Fruit fly (Drosophila melanogaster) whole organism, embryonic: ENCODE results near the gene CG9760.

ENCODE experiments used
- Ada2b ChIP-seq: fragments of 200-800 bp; sonication (Bioruptor generic); IDR thresholded peaks from 2 replicates; pipeline ENCODE4 v1.3.6; 2022; ENCODE audit warnings: missing biosample characterization, missing genetic modification characterization
- Atf3 ChIP-seq: fragments of 200-800 bp; sonication (Bioruptor generic); optimal IDR thresholded peaks from 3 replicates; lab custom pipeline; 2016; ENCODE audit warnings: missing biosample characterization, missing genetic modification characterization
- Atf6 ChIP-seq: fragments of 200-800 bp; sonication (Bioruptor generic); IDR thresholded peaks from 2 replicates; pipeline ENCODE4 v1.3.6; 2022; ENCODE audit warnings: missing biosample characterization, missing genetic modification characterization
- B-H2 ChIP-seq: fragments of 200-800 bp; sonication (Bioruptor generic); optimal IDR thresholded peaks from 2 replicates; lab custom pipeline; 2018; ENCODE audit warnings: missing biosample characterization, mild to moderate bottlenecking, missing genetic modification characterization
- CG10147 ChIP-seq: fragments of 200-800 bp; sonication (Bioruptor generic); optimal IDR thresholded peaks from 2 replicates; lab custom pipeline; 2019; ENCODE audit warnings: missing biosample characterization, mild to moderate bottlenecking, missing genetic modification characterization, moderate library complexity
- CG10209 ChIP-seq: fragments of 200-800 bp; sonication (Bioruptor generic); optimal IDR thresholded peaks from 3 replicates; lab custom pipeline; 2017; ENCODE audit warnings: missing biosample characterization, mild to moderate bottlenecking, missing genetic modification characterization, missing genetic modification reagents
- CG10959 ChIP-seq: fragments of 200-800 bp; sonication (Bioruptor generic); IDR thresholded peaks from 2 replicates; pipeline ENCODE4 v1.3.6; 2022; ENCODE audit warnings: missing biosample characterization, missing genetic modification characterization
- CG11696 ChIP-seq: fragments of 200-800 bp; sonication (Bioruptor generic); IDR thresholded peaks from 2 replicates; pipeline ENCODE4 v1.3.6; 2022; ENCODE audit warnings: missing biosample characterization, missing genetic modification characterization
- CG11723 ChIP-seq: fragments of 200-800 bp; sonication (Bioruptor generic); optimal IDR thresholded peaks from 2 replicates; lab custom pipeline; 2017; ENCODE audit warnings: missing biosample characterization, mild to moderate bottlenecking, missing genetic modification characterization
- CG12219 ChIP-seq: fragments of 200-800 bp; sonication (Bioruptor generic); optimal IDR thresholded peaks from 3 replicates; lab custom pipeline; 2018; ENCODE audit warnings: missing biosample characterization, mild to moderate bottlenecking, missing genetic modification characterization
- CG15073 ChIP-seq: fragments of 200-800 bp; sonication (Bioruptor generic); optimal IDR thresholded peaks from 2 replicates; lab custom pipeline; 2016; ENCODE audit warnings: missing biosample characterization, missing genetic modification characterization
- CG15514 ChIP-seq: fragments of 200-800 bp; sonication (Bioruptor generic); optimal IDR thresholded peaks from 3 replicates; lab custom pipeline; 2017; ENCODE audit warnings: missing biosample characterization, missing genetic modification characterization, mild to moderate bottlenecking, moderate library complexity, missing genetic modification reagents
- CG17568 ChIP-seq: fragments of 200-800 bp; sonication (Bioruptor generic); optimal IDR thresholded peaks from 2 replicates; lab custom pipeline; 2018; ENCODE audit warnings: missing biosample characterization, mild to moderate bottlenecking, missing genetic modification characterization, moderate library complexity
- CG2875 ChIP-seq: fragments of 200-800 bp; sonication (Bioruptor generic); optimal IDR thresholded peaks from 2 replicates; lab custom pipeline; 2017; ENCODE audit warnings: missing biosample characterization, mild to moderate bottlenecking, missing genetic modification characterization, missing genetic modification reagents
- CG30403 ChIP-seq: fragments of 200-800 bp; sonication (Bioruptor generic); optimal IDR thresholded peaks from 3 replicates; lab custom pipeline; 2016; ENCODE audit warnings: missing biosample characterization, missing genetic modification characterization
- CG32772 ChIP-seq: fragments of 200-800 bp; sonication (Bioruptor generic); IDR thresholded peaks from 2 replicates; pipeline ENCODE4 v1.3.6; 2022; ENCODE audit warnings: missing biosample characterization, missing genetic modification characterization
- CG4360 ChIP-seq: fragments of 200-800 bp; sonication (Bioruptor generic); IDR thresholded peaks from 2 replicates; pipeline ENCODE4 v1.3.6; 2022; ENCODE audit warnings: missing biosample characterization, missing genetic modification characterization
- CG6272 ChIP-seq: fragments of 200-800 bp; sonication (Bioruptor generic); IDR thresholded peaks from 2 replicates; pipeline ENCODE4 v1.3.6; 2022; ENCODE audit warnings: missing biosample characterization, missing genetic modification characterization
- CG7556 ChIP-seq: fragments of 200-800 bp; sonication (Bioruptor generic); optimal IDR thresholded peaks from 2 replicates; lab custom pipeline; 2017; ENCODE audit warnings: missing biosample characterization, mild to moderate bottlenecking, missing genetic modification characterization
- CG8281 ChIP-seq: fragments of 200-800 bp; sonication (Bioruptor generic); optimal IDR thresholded peaks from 2 replicates; lab custom pipeline; 2018; ENCODE audit warnings: missing biosample characterization, mild to moderate bottlenecking, missing genetic modification characterization, moderate library complexity
- CG8478 ChIP-seq: fragments of >200 bp; optimal IDR thresholded peaks from 2 replicates; lab custom pipeline; 2018
- CG9797 ChIP-seq: fragments of 200-800 bp; sonication (Bioruptor generic); optimal IDR thresholded peaks from 3 replicates; lab custom pipeline; 2018; ENCODE audit warnings: missing biosample characterization, mild to moderate bottlenecking, missing genetic modification characterization
- CG9932 ChIP-seq: fragments of 200-800 bp; sonication (Bioruptor generic); IDR thresholded peaks from 2 replicates; pipeline ENCODE4 v1.3.6; 2022; ENCODE audit warnings: missing biosample characterization, missing genetic modification characterization
- D19A ChIP-seq: fragments of 200-800 bp; optimal IDR thresholded peaks from 3 replicates; lab custom pipeline; 2019; ENCODE audit warnings: missing biosample characterization, mild to moderate bottlenecking, missing genetic modification characterization, moderate library complexity
- Fer2 ChIP-seq: fragments of 200-800 bp; sonication (Bioruptor generic); optimal IDR thresholded peaks from 2 replicates; lab custom pipeline; 2018; ENCODE audit warnings: missing biosample characterization, mild to moderate bottlenecking, missing genetic modification characterization, moderate library complexity
- GATAe ChIP-seq: fragments of 200-800 bp; sonication (Bioruptor generic); conservative IDR thresholded peaks from 2 replicates; pipeline ENCODE4 v1.3.6; 2022; ENCODE audit warnings: missing biosample characterization, missing genetic modification characterization
- HLH3B ChIP-seq: fragments of 200-800 bp; sonication (Bioruptor generic); IDR thresholded peaks from 2 replicates; pipeline ENCODE4 v1.3.6; 2022; ENCODE audit warnings: missing biosample characterization, missing genetic modification characterization
- Hand ChIP-seq: fragments of 200-800 bp; sonication (Bioruptor generic); optimal IDR thresholded peaks from 2 replicates; lab custom pipeline; 2017; ENCODE audit warnings: mild to moderate bottlenecking, missing biosample characterization, missing genetic modification reagents, missing genetic modification characterization
- Lhr ChIP-seq: fragments of 200-800 bp; sonication (Bioruptor generic); optimal IDR thresholded peaks from 3 replicates; lab custom pipeline; 2017; ENCODE audit warnings: mild to moderate bottlenecking, missing biosample characterization, missing genetic modification reagents, missing genetic modification characterization
- MESR4 ChIP-seq: fragments of 200-800 bp; sonication (Bioruptor generic); optimal IDR thresholded peaks from 2 replicates; lab custom pipeline; 2018; ENCODE audit warnings: missing biosample characterization, mild to moderate bottlenecking, missing genetic modification characterization, moderate library complexity
- Myb ChIP-seq: fragments of 200-800 bp; sonication (Bioruptor generic); optimal IDR thresholded peaks from 2 replicates; lab custom pipeline; 2016; ENCODE audit warnings: missing biosample characterization, missing genetic modification characterization
- Neu2 ChIP-seq: fragments of 200-800 bp; sonication (Bioruptor generic); optimal IDR thresholded peaks from 3 replicates; lab custom pipeline; 2016; ENCODE audit warnings: missing biosample characterization, missing genetic modification characterization, borderline replicate concordance
- Rx ChIP-seq: fragments of 200-800 bp; sonication (Bioruptor generic); IDR thresholded peaks from 2 replicates; pipeline ENCODE4 v1.3.6; 2022; ENCODE audit warnings: missing biosample characterization, missing genetic modification characterization
- Sox102F ChIP-seq: fragments of 200-800 bp; sonication (Bioruptor generic); optimal IDR thresholded peaks from 2 replicates; lab custom pipeline; 2018; ENCODE audit warnings: missing biosample characterization, mild to moderate bottlenecking, missing genetic modification characterization, moderate library complexity
- Ssrp ChIP-seq: fragments of 200-800 bp; sonication (Bioruptor generic); optimal IDR thresholded peaks from 2 replicates; lab custom pipeline; 2018; ENCODE audit warnings: missing biosample characterization, mild to moderate bottlenecking, missing genetic modification characterization, moderate library complexity
- ap ChIP-seq: fragments of 200-800 bp; sonication (Bioruptor generic); IDR thresholded peaks from 2 replicates; pipeline ENCODE4 v1.3.6; 2022; ENCODE audit warnings: missing biosample characterization, missing genetic modification characterization
- ash1 ChIP-seq: fragments of 200-800 bp; sonication (Bioruptor generic); optimal IDR thresholded peaks from 2 replicates; lab custom pipeline; 2018; ENCODE audit warnings: missing biosample characterization, mild to moderate bottlenecking, missing genetic modification characterization
- az2 ChIP-seq: fragments of 200-800 bp; sonication (Bioruptor generic); optimal IDR thresholded peaks from 3 replicates; lab custom pipeline; 2016; ENCODE audit warnings: missing biosample characterization, missing genetic modification characterization
- chif ChIP-seq, 2 experiments: fragments of 200-800 bp; sonication (Bioruptor generic); optimal IDR thresholded peaks; 3 replicates each; lab custom pipeline; 2016; ENCODE audit warnings: missing biosample characterization in 2 of 2, missing genetic modification characterization in 2 of 2
- crol ChIP-seq: fragments of 200-800 bp; sonication (Bioruptor generic); IDR thresholded peaks from 2 replicates; pipeline ENCODE4 v1.3.6; 2022; ENCODE audit warnings: missing biosample characterization, missing genetic modification characterization
- danr ChIP-seq: fragments of 200-800 bp; sonication (Bioruptor generic); IDR thresholded peaks from 2 replicates; pipeline ENCODE4 v1.3.6; 2022; ENCODE audit warnings: missing biosample characterization, missing genetic modification characterization
- dmrt99B ChIP-seq: fragments of 200-800 bp; sonication (Bioruptor generic); optimal IDR thresholded peaks from 2 replicates; lab custom pipeline; 2018; ENCODE audit warnings: missing biosample characterization, mild to moderate bottlenecking, missing genetic modification characterization, moderate library complexity
- gem ChIP-seq: fragments of 200-800 bp; sonication (Bioruptor generic); optimal IDR thresholded peaks from 2 replicates; lab custom pipeline; 2019; ENCODE audit warnings: missing biosample characterization, mild to moderate bottlenecking, missing genetic modification characterization, moderate library complexity
- grau ChIP-seq: fragments of 200-800 bp; optimal IDR thresholded peaks from 3 replicates; lab custom pipeline; 2019; ENCODE audit warnings: missing biosample characterization, mild to moderate bottlenecking, missing genetic modification characterization, moderate library complexity
- ind ChIP-seq: fragments of 200-800 bp; sonication (Bioruptor generic); optimal IDR thresholded peaks from 3 replicates; lab custom pipeline; 2016; ENCODE audit warnings: missing biosample characterization, missing genetic modification characterization
- insv ChIP-seq, 2 experiments: fragments of 200-800 bp; sonication (Bioruptor generic); optimal IDR thresholded peaks; 3 replicates each; lab custom pipeline; 2016 to 2018; ENCODE audit warnings: missing biosample characterization in 2 of 2, missing genetic modification characterization in 2 of 2
- klu ChIP-seq: fragments of 200-800 bp; sonication (Bioruptor generic); IDR thresholded peaks from 2 replicates; pipeline ENCODE4 v1.3.6; 2022; ENCODE audit warnings: missing biosample characterization, missing genetic modification characterization
- kni ChIP-seq: fragments of 200-800 bp; sonication (Bioruptor generic); optimal IDR thresholded peaks from 3 replicates; lab custom pipeline; 2017; ENCODE audit warnings: mild to moderate bottlenecking, missing biosample characterization, missing genetic modification reagents, missing genetic modification characterization
- mld ChIP-seq: fragments of 200-800 bp; sonication (Bioruptor generic); IDR thresholded peaks from 3 replicates; pipeline ENCODE4 v1.3.6; 2022; ENCODE audit warnings: missing biosample characterization, missing genetic modification characterization; ENCODE audit not compliant: partially characterized antibody
- onecut ChIP-seq: fragments of 200-800 bp; sonication (Bioruptor generic); IDR thresholded peaks from 2 replicates; pipeline ENCODE4 v1.3.6; 2022; ENCODE audit warnings: missing biosample characterization, missing genetic modification characterization
- zfh2 ChIP-seq: fragments of 200-800 bp; sonication (Bioruptor generic); optimal IDR thresholded peaks from 2 replicates; lab custom pipeline; 2016; ENCODE audit warnings: missing biosample characterization, missing genetic modification characterization

The CG9760 gene

dm6 chr3L:12139232-12139698, 24.3 kb downstream of the CG9760 start (continued):
- TF ChIP-seq chif (GFP tag; optimal IDR thresholded peaks at IDR 0.05; lab: Kevin White, UChicago), result no peak
- peak; percentile 17 for TF ChIP-seq D19A (tag; lab: Kevin White, UChicago)
- peak; percentile 32 for TF ChIP-seq CG12219 (GFP tag; lab: Kevin White, UChicago)
- peak; percentile 98 for TF ChIP-seq CG15073 (GFP tag; lab: Kevin White, UChicago)
- TF ChIP-seq GATAe (GFP tag; lab: Robert Waterston, UW), result 0 out of 2 replicates have a peak, but pooled peaks have one; percentile 24
- TF ChIP-seq az2 (GFP tag; lab: Kevin White, UChicago), result peak; percentile 35
- TF ChIP-seq ash1 (GFP tag; lab: Kevin White, UChicago), result no peak
- no peak for TF ChIP-seq HLH3B (GFP tag; lab: Robert Waterston, UW)
- TF ChIP-seq Myb (GFP tag; lab: Kevin White, UChicago), result peak; percentile 57
- no peak for TF ChIP-seq CG10147
- TF ChIP-seq onecut (GFP tag; lab: Robert Waterston, UW), result no peak
- no peak for TF ChIP-seq insv (GFP tag; optimal IDR thresholded peaks at IDR 0.05; lab: Kevin White, UChicago)
- TF ChIP-seq CG2875 (GFP tag; lab: Kevin White, UChicago), result no peak
- TF ChIP-seq CG10959 (GFP tag; lab: Robert Waterston, UW), result no peak
- TF ChIP-seq Fer2 (tag; lab: Kevin White, UChicago), result no peak
- no peak for TF ChIP-seq CG4360 (GFP tag; lab: Robert Waterston, UW)
- no peak for TF ChIP-seq Lhr (GFP tag; lab: Kevin White, UChicago)
- TF ChIP-seq CG15514 (GFP tag; lab: Kevin White, UChicago), result peak; percentile 44
- TF ChIP-seq kni (GFP tag; lab: Kevin White, UChicago), result no peak
- TF ChIP-seq CG9797 (GFP tag; lab: Kevin White, UChicago), result no peak
- no peak for TF ChIP-seq Sox102F (GFP tag; lab: Kevin White, UChicago)
- no peak for TF ChIP-seq CG11696 (GFP tag; lab: Robert Waterston, UW)
- TF ChIP-seq Atf6, result peak; percentile 24; the same call in 1 of the 2 replicates
- peak; percentile 60 for TF ChIP-seq CG10209 (GFP tag; lab: Kevin White, UChicago)
- TF ChIP-seq Rx (GFP tag; lab: Robert Waterston, UW), result no peak
- no peak for TF ChIP-seq B-H2 (GFP tag; lab: Kevin White, UChicago)
- TF ChIP-seq ap (GFP tag; lab: Robert Waterston, UW), result 0 out of 2 replicates have a peak, but pooled peaks have one; percentile 4
- 0 out of 2 replicates have a peak, but pooled peaks have one; percentile 36 for TF ChIP-seq CG6272
- peak; percentile 29 for TF ChIP-seq Hand
- TF ChIP-seq zfh2 (GFP tag; lab: Kevin White, UChicago), result peak; percentile 54
- 0 out of 3 replicates have a peak, but pooled peaks have one; percentile 7 for TF ChIP-seq mld (GFP tag; lab: Robert Waterston, UW)
- TF ChIP-seq grau (tag; lab: Kevin White, UChicago), result peak; percentile 92
- TF ChIP-seq CG11723 (GFP tag; lab: Kevin White, UChicago), result peak; percentile 20
- TF ChIP-seq CG32772 (GFP tag; lab: Robert Waterston, UW), result no peak
- TF ChIP-seq CG30403, result peak; percentile 56
- TF ChIP-seq danr (GFP tag; lab: Robert Waterston, UW), result no peak
- no peak for TF ChIP-seq Neu2 (GFP tag; lab: Kevin White, UChicago)
- TF ChIP-seq CG8478 (lab: Kevin White, UChicago), result no peak
- TF ChIP-seq Ssrp (tag; lab: Kevin White, UChicago), result peak; percentile 40
- peak; percentile 60 for TF ChIP-seq ind (GFP tag; lab: Kevin White, UChicago)
- TF ChIP-seq gem (tag; lab: Kevin White, UChicago), result peak; percentile 75
- TF ChIP-seq dmrt99B (tag; lab: Kevin White, UChicago), result peak; percentile 62
- TF ChIP-seq crol (GFP tag; lab: Robert Waterston, UW), result no peak
- peak; percentile 11; the same call in 1 of the 2 replicates for TF ChIP-seq Ada2b (GFP tag; lab: Robert Waterston, UW)
- TF ChIP-seq CG17568 (GFP tag; lab: Kevin White, UChicago), result no peak
- no peak for TF ChIP-seq CG8281
- TF ChIP-seq CG7556 (GFP tag; lab: Kevin White, UChicago), result peak; percentile 43
- no peak; the same call in 1 of the 2 replicates for TF ChIP-seq CG9932 (GFP tag; lab: Robert Waterston, UW)
- no peak for TF ChIP-seq klu
- TF ChIP-seq MESR4, result no peak
- TF ChIP-seq Atf3, result no peak
